Fruit fly (Drosophila melanogaster) whole organism, adult: ENCODE results near the gene CG32365.

Experiments
- CG12768 ChIP-seq: fragments of 200-800 bp; sonication (Bioruptor generic); optimal IDR thresholded peaks from 2 replicates; lab custom pipeline; 2017; ENCODE audit warnings: missing biosample characterization, missing genetic modification characterization, mild to moderate bottlenecking, moderate library complexity, missing genetic modification reagents
- CG14711 ChIP-seq: fragments of 200-800 bp; sonication (Bioruptor generic); optimal IDR thresholded peaks from 2 replicates; lab custom pipeline; 2018; ENCODE audit warnings: missing biosample characterization, mild to moderate bottlenecking, missing genetic modification characterization, moderate library complexity
- CG1620 ChIP-seq: fragments of 200-800 bp; sonication (Bioruptor generic); optimal IDR thresholded peaks from 2 replicates; lab custom pipeline; 2016; ENCODE audit warnings: missing biosample characterization, missing genetic modification characterization
- CG33017 ChIP-seq: fragments of 200-800 bp; sonication (Bioruptor generic); optimal IDR thresholded peaks from 2 replicates; lab custom pipeline; 2018; ENCODE audit warnings: missing biosample characterization, mild to moderate bottlenecking, missing genetic modification characterization, moderate library complexity
- CG7045 ChIP-seq: fragments of 200-800 bp; sonication (Bioruptor generic); optimal IDR thresholded peaks from 2 replicates; lab custom pipeline; 2017; ENCODE audit warnings: missing biosample characterization, mild to moderate bottlenecking, missing genetic modification characterization
- CG7101 ChIP-seq: fragments of 200-800 bp; sonication (Bioruptor generic); optimal IDR thresholded peaks from 2 replicates; lab custom pipeline; 2018; ENCODE audit warnings: missing biosample characterization, mild to moderate bottlenecking, missing genetic modification characterization, moderate library complexity
- Clk ChIP-seq: fragments of 200-800 bp; sonication (Bioruptor generic); optimal IDR thresholded peaks from 2 replicates; lab custom pipeline; 2017; ENCODE audit warnings: missing biosample characterization, missing genetic modification characterization
- Crg-1 ChIP-seq: fragments of 200-800 bp; sonication (Bioruptor generic); optimal IDR thresholded peaks from 2 replicates; lab custom pipeline; 2016; ENCODE audit warnings: missing biosample characterization, missing genetic modification characterization
- Hr96 ChIP-seq: fragments of 200-800 bp; sonication (Bioruptor generic); optimal IDR thresholded peaks from 2 replicates; lab custom pipeline; 2016; ENCODE audit warnings: missing biosample characterization, missing genetic modification characterization
- bab1 ChIP-seq: fragments of 200-800 bp; sonication (Bioruptor generic); optimal IDR thresholded peaks from 3 replicates; lab custom pipeline; 2019; ENCODE audit warnings: missing biosample characterization, mild to moderate bottlenecking, missing genetic modification characterization, moderate library complexity
- cnc ChIP-seq, 2 experiments: fragments of >200 bp; optimal IDR thresholded peaks; 2 replicates each; lab custom pipeline; 2017
- kay ChIP-seq: fragments of 200-800 bp; sonication (Bioruptor generic); peaks from one replicate; lab custom pipeline; 2016; ENCODE audit warnings: missing biosample characterization, missing genetic modification characterization, borderline replicate concordance
- pad ChIP-seq: fragments of 200-800 bp; sonication (Bioruptor generic); optimal IDR thresholded peaks from 3 replicates; lab custom pipeline; 2017; ENCODE audit warnings: missing biosample characterization, missing genetic modification characterization, mild to moderate bottlenecking, moderate library complexity, missing genetic modification reagents
- toe ChIP-seq: fragments of 200-800 bp; sonication (Bioruptor generic); optimal IDR thresholded peaks from 2 replicates; lab custom pipeline; 2016; ENCODE audit warnings: missing biosample characterization, missing genetic modification characterization

DNA sequence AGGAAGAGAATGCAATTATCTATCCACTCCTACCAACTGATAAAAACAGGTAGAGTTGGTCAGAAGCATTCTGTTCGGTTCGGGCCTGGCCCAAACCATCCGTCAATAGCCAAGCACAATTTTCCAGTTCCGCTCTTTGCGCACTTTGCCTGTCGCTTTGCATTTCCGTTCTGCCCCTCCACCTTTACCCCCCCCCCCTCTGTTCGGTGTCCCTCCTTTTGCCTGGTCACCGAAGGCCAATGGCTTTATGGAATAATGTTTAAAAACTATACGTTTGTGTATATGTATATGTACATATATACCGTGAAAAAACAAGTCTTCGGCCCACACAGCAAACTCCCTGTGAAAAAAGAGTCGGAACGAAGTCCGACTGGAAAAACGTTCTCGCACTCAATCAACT, 12.3 kb downstream of the CG32365 start:
- TF ChIP-seq CG1620 (GFP tag; lab: Kevin White, UChicago), result no peak
- TF ChIP-seq toe (GFP tag; lab: Kevin White, UChicago), result no peak
- no peak for TF ChIP-seq pad (GFP tag; lab: Kevin White, UChicago)
- no peak for TF ChIP-seq Hr96
- no peak for TF ChIP-seq CG33017 (tag; lab: Kevin White, UChicago)
- no peak for TF ChIP-seq kay (GFP tag; lab: Kevin White, UChicago)
- TF ChIP-seq Crg-1 (GFP tag; lab: Kevin White, UChicago), result no peak
- TF ChIP-seq CG12768 (GFP tag; lab: Kevin White, UChicago), result no peak
- no peak for TF ChIP-seq cnc (optimal IDR thresholded peaks at IDR 0.05; lab: Kevin White, UChicago)
- no peak for TF ChIP-seq CG7101 (tag; lab: Kevin White, UChicago)
- TF ChIP-seq Clk (GFP tag; lab: Kevin White, UChicago), result no peak
- no peak for TF ChIP-seq bab1
- TF ChIP-seq CG14711 (tag; lab: Kevin White, UChicago), result no peak
- TF ChIP-seq CG7045 (GFP tag; lab: Kevin White, UChicago), result no peak
